Fruit fly (Drosophila melanogaster) whole organism, embryonic: ENCODE data around the gene CG15014.
A peak's percentile ranks its signal among the peaks of the same experiment; 100 is the strongest.

Experiments used
- Asciz ChIP-seq: fragments of 200-800 bp; sonication (Bioruptor generic); optimal IDR thresholded peaks from 2 replicates; lab custom pipeline; 2017; ENCODE audit warnings: missing biosample characterization, mild to moderate bottlenecking, missing genetic modification characterization, missing genetic modification reagents
- BEAF-32 ChIP-seq: fragments of 200-800 bp; sonication (Bioruptor generic); optimal IDR thresholded peaks from 3 replicates; lab custom pipeline; 2017; ENCODE audit warnings: missing biosample characterization, missing genetic modification characterization, mild to moderate bottlenecking, moderate library complexity, missing genetic modification reagents
- CG10565 ChIP-seq: fragments of 200-800 bp; sonication (Bioruptor generic); optimal IDR thresholded peaks from 3 replicates; lab custom pipeline; 2016; ENCODE audit warnings: missing biosample characterization, mild to moderate bottlenecking, missing genetic modification characterization
- CG1233 ChIP-seq: fragments of 200-800 bp; sonication (Bioruptor generic); optimal IDR thresholded peaks from 4 replicates; lab custom pipeline; 2018; ENCODE audit warnings: missing biosample characterization, mild to moderate bottlenecking, missing genetic modification characterization
- CG14441 ChIP-seq: fragments of 200-800 bp; sonication (Bioruptor generic); IDR thresholded peaks from 2 replicates; pipeline ENCODE4 v1.3.6; 2022; ENCODE audit warnings: missing biosample characterization, missing genetic modification characterization
- CG14710 ChIP-seq: fragments of 200-800 bp; sonication (Bioruptor generic); optimal IDR thresholded peaks from 3 replicates; lab custom pipeline; 2019; ENCODE audit warnings: missing biosample characterization, mild to moderate bottlenecking, missing genetic modification characterization, moderate library complexity
- CG18619 ChIP-seq: fragments of 200-800 bp; sonication (Bioruptor generic); optimal IDR thresholded peaks from 3 replicates; lab custom pipeline; 2017; ENCODE audit warnings: missing biosample characterization, mild to moderate bottlenecking, missing genetic modification characterization
- CG32772 ChIP-seq: fragments of 200-800 bp; sonication (Bioruptor generic); IDR thresholded peaks from 2 replicates; pipeline ENCODE4 v1.3.6; 2022; ENCODE audit warnings: missing biosample characterization, missing genetic modification characterization
- CG3726 ChIP-seq: fragments of 200-800 bp; sonication (Bioruptor generic); IDR thresholded peaks from 3 replicates; pipeline ENCODE4, ENCODE4 v1.3.6; 2022; ENCODE audit warnings: missing biosample characterization, missing genetic modification characterization
- CG3838 ChIP-seq: fragments of 200-800 bp; sonication (Bioruptor generic); optimal IDR thresholded peaks from 3 replicates; lab custom pipeline; 2016; ENCODE audit warnings: missing biosample characterization, missing genetic modification characterization
- CG3847 ChIP-seq: fragments of 200-800 bp; sonication (Bioruptor generic); IDR thresholded peaks from 2 replicates; pipeline ENCODE4 v1.3.6; 2022; ENCODE audit warnings: missing biosample characterization, missing genetic modification characterization
- CG42726 ChIP-seq: fragments of 200-800 bp; sonication (Bioruptor generic); IDR thresholded peaks from 2 replicates; pipeline ENCODE4 v1.3.6; 2022; ENCODE audit warnings: missing biosample characterization, missing genetic modification characterization; ENCODE audit not compliant: partially characterized antibody
- CG6791 ChIP-seq: fragments of 200-800 bp; sonication (Bioruptor generic); IDR thresholded peaks from 3 replicates; pipeline ENCODE4 v1.3.6; 2022; ENCODE audit warnings: missing biosample characterization, missing genetic modification characterization; ENCODE audit not compliant: partially characterized antibody
- CG7556 ChIP-seq: fragments of 200-800 bp; sonication (Bioruptor generic); optimal IDR thresholded peaks from 2 replicates; lab custom pipeline; 2017; ENCODE audit warnings: missing biosample characterization, mild to moderate bottlenecking, missing genetic modification characterization
- CoRest ChIP-seq: fragments of 200-800 bp; sonication (Bioruptor generic); optimal IDR thresholded peaks from 3 replicates; lab custom pipeline; 2018; ENCODE audit warnings: missing biosample characterization, mild to moderate bottlenecking, missing genetic modification characterization, moderate library complexity
- Elba2 ChIP-seq: fragments of 200-800 bp; sonication (Bioruptor generic); optimal IDR thresholded peaks from 3 replicates; lab custom pipeline; 2016; ENCODE audit warnings: missing biosample characterization, missing genetic modification characterization
- GATAe ChIP-seq: fragments of 200-800 bp; sonication (Bioruptor generic); conservative IDR thresholded peaks from 2 replicates; pipeline ENCODE4 v1.3.6; 2022; ENCODE audit warnings: missing biosample characterization, missing genetic modification characterization
- Hr3 ChIP-seq: fragments of 200-800 bp; sonication (Bioruptor generic); optimal IDR thresholded peaks from 3 replicates; lab custom pipeline; 2016; ENCODE audit warnings: missing biosample characterization, missing genetic modification characterization
- Lhr ChIP-seq: fragments of 200-800 bp; sonication (Bioruptor generic); optimal IDR thresholded peaks from 3 replicates; lab custom pipeline; 2017; ENCODE audit warnings: mild to moderate bottlenecking, missing biosample characterization, missing genetic modification reagents, missing genetic modification characterization
- Mrtf ChIP-seq: fragments of 200-800 bp; sonication (Bioruptor generic); IDR thresholded peaks from 3 replicates; pipeline ENCODE4 v1.3.6; 2022; ENCODE audit warnings: missing biosample characterization, missing genetic modification characterization
- NC2α ChIP-seq: fragments of 200-800 bp; sonication (Bioruptor generic); optimal IDR thresholded peaks from 2 replicates; lab custom pipeline; 2016; ENCODE audit warnings: missing biosample characterization, missing genetic modification characterization
- NC2β ChIP-seq: fragments of 200-800 bp; sonication (Bioruptor generic); optimal IDR thresholded peaks from 2 replicates; lab custom pipeline; 2016; ENCODE audit warnings: missing biosample characterization, missing genetic modification characterization
- Rfx ChIP-seq: fragments of 200-800 bp; sonication (Bioruptor generic); IDR thresholded peaks from 2 replicates; pipeline ENCODE4 v1.3.6; 2022; ENCODE audit warnings: missing biosample characterization, missing genetic modification characterization
- Stat92E ChIP-seq, 3 experiments: fragments of >200 bp in 2 of 3; fragments of 200-800 bp in 1 of 3; sonication (Bioruptor generic) in 1 of 3; optimal IDR thresholded peaks; 2 replicates each; lab custom pipeline; 2017 to 2019; ENCODE audit warnings: missing biosample characterization in 3 of 3, missing genetic modification characterization in 3 of 3, mild to moderate bottlenecking in 1 of 3, moderate library complexity in 1 of 3
- Xbp1 ChIP-seq: fragments of 200-800 bp; sonication (Bioruptor generic); optimal IDR thresholded peaks from 3 replicates; lab custom pipeline; 2016; ENCODE audit warnings: missing biosample characterization, mild to moderate bottlenecking, missing genetic modification characterization
- YL-1 ChIP-seq: fragments of 200-800 bp; sonication (Bioruptor generic); optimal IDR thresholded peaks from 3 replicates; lab custom pipeline; 2017; ENCODE audit warnings: missing biosample characterization, mild to moderate bottlenecking, missing genetic modification characterization
- bab2 ChIP-seq: fragments of 200-800 bp; sonication (Bioruptor generic); optimal IDR thresholded peaks from 2 replicates; lab custom pipeline; 2016; ENCODE audit warnings: missing biosample characterization, missing genetic modification characterization
- bcd ChIP-seq: fragments of 200-800 bp; sonication (Bioruptor generic); optimal IDR thresholded peaks from 2 replicates; lab custom pipeline; 2017; ENCODE audit warnings: missing biosample characterization, mild to moderate bottlenecking, missing genetic modification characterization
- btn ChIP-seq: fragments of 200-800 bp; sonication (Bioruptor generic); optimal IDR thresholded peaks from 2 replicates; lab custom pipeline; 2016; ENCODE audit warnings: missing biosample characterization, missing genetic modification characterization
- da ChIP-seq: fragments of 200-800 bp; sonication (Bioruptor generic); optimal IDR thresholded peaks from 2 replicates; lab custom pipeline; 2016; ENCODE audit warnings: missing biosample characterization, missing genetic modification characterization
- fd96Cb ChIP-seq: fragments of 200-800 bp; sonication (Bioruptor generic); optimal IDR thresholded peaks from 2 replicates; lab custom pipeline; 2018; ENCODE audit warnings: missing biosample characterization, mild to moderate bottlenecking, missing genetic modification characterization, moderate library complexity
- h ChIP-seq: fragments of >200 bp; optimal IDR thresholded peaks from 2 replicates; lab custom pipeline; 2017
- insv ChIP-seq, 2 experiments: fragments of 200-800 bp; sonication (Bioruptor generic); optimal IDR thresholded peaks; 3 replicates each; lab custom pipeline; 2016 to 2018; ENCODE audit warnings: missing biosample characterization in 2 of 2, missing genetic modification characterization in 2 of 2
- jumu ChIP-seq: fragments of 200-800 bp; sonication (Bioruptor generic); optimal IDR thresholded peaks from 3 replicates; lab custom pipeline; 2016; ENCODE audit warnings: missing biosample characterization, missing genetic modification characterization
- kah ChIP-seq: fragments of 200-800 bp; sonication (Bioruptor generic); optimal IDR thresholded peaks from 2 replicates; lab custom pipeline; 2018; ENCODE audit warnings: missing biosample characterization, mild to moderate bottlenecking, missing genetic modification characterization
- ken ChIP-seq: fragments of 200-800 bp; sonication (Bioruptor generic); IDR thresholded peaks from 3 replicates; pipeline ENCODE4 v1.3.6; 2022; ENCODE audit warnings: missing biosample characterization, missing genetic modification characterization
- nmo ChIP-seq: fragments of 200-800 bp; sonication (Bioruptor generic); optimal IDR thresholded peaks from 2 replicates; lab custom pipeline; 2018; ENCODE audit warnings: missing biosample characterization, mild to moderate bottlenecking, missing genetic modification characterization, moderate library complexity
- nom ChIP-seq: fragments of 200-800 bp; sonication (Bioruptor generic); optimal IDR thresholded peaks from 2 replicates; lab custom pipeline; 2017; ENCODE audit warnings: missing biosample characterization, missing genetic modification characterization, mild to moderate bottlenecking, moderate library complexity, missing genetic modification reagents
- oc ChIP-seq: fragments of 200-800 bp; sonication (Bioruptor generic); optimal IDR thresholded peaks from 2 replicates; lab custom pipeline; 2018; ENCODE audit warnings: missing biosample characterization, mild to moderate bottlenecking, missing genetic modification characterization, moderate library complexity
- otp ChIP-seq: fragments of 200-800 bp; sonication (Bioruptor generic); IDR thresholded peaks from 3 replicates; pipeline ENCODE4, ENCODE4 v1.3.6; 2022; ENCODE audit warnings: missing biosample characterization, missing genetic modification characterization
- pan ChIP-seq, 4 experiments: fragments of >200 bp in 3 of 4; fragments of 200-800 bp in 1 of 4; sonication (Bioruptor generic) in 1 of 4; optimal IDR thresholded peaks in 3 of 4; IDR thresholded peaks in 1 of 4; 2 replicates each; pipeline versions ENCODE4 v1.3.6 to Lab custom; 2017 to 2022; ENCODE audit warnings: missing biosample characterization in 2 of 4, missing genetic modification characterization in 2 of 4, mixed read lengths in 1 of 4
- peb ChIP-seq: fragments of 200-800 bp; sonication (Bioruptor generic); IDR thresholded peaks from 2 replicates; pipeline ENCODE4 v1.3.6; 2022; ENCODE audit warnings: missing biosample characterization, missing genetic modification characterization
- prd ChIP-seq, 3 experiments: fragments of >200 bp in 2 of 3; fragments of 200-800 bp in 1 of 3; sonication (Bioruptor generic) in 1 of 3; optimal IDR thresholded peaks in 2 of 3; IDR thresholded peaks in 1 of 3; 2 replicates in 2 of 3; 3 replicates in 1 of 3; pipeline versions ENCODE4 v1.3.6 to Lab custom; 2017 to 2022; ENCODE audit warnings: missing biosample characterization in 1 of 3, missing genetic modification characterization in 1 of 3
- run ChIP-seq: fragments of 200-800 bp; sonication (Bioruptor generic); optimal IDR thresholded peaks from 3 replicates; lab custom pipeline; 2018; ENCODE audit warnings: missing biosample characterization, mild to moderate bottlenecking, missing genetic modification characterization
- scrt ChIP-seq: fragments of 200-800 bp; sonication (Bioruptor generic); optimal IDR thresholded peaks from 2 replicates; lab custom pipeline; 2018; ENCODE audit warnings: missing biosample characterization, mild to moderate bottlenecking, missing genetic modification characterization, moderate library complexity
- sd ChIP-seq: fragments of 200-800 bp; sonication (Bioruptor generic); optimal IDR thresholded peaks from 3 replicates; lab custom pipeline; 2018; ENCODE audit warnings: missing biosample characterization, mild to moderate bottlenecking, missing genetic modification characterization, moderate library complexity
- sima ChIP-seq: fragments of 200-800 bp; sonication (Bioruptor generic); optimal IDR thresholded peaks from 2 replicates; lab custom pipeline; 2016; ENCODE audit warnings: missing biosample characterization, missing genetic modification characterization
- slp2 ChIP-seq: fragments of 200-800 bp; sonication (Bioruptor generic); optimal IDR thresholded peaks from 2 replicates; lab custom pipeline; 2016; ENCODE audit warnings: missing biosample characterization, missing genetic modification characterization
- tgo ChIP-seq: fragments of 200-800 bp; sonication (Bioruptor generic); IDR thresholded peaks from 3 replicates; pipeline ENCODE4 v1.3.6; 2022; ENCODE audit warnings: missing biosample characterization, missing genetic modification characterization
- wdn ChIP-seq: fragments of 200-800 bp; sonication (Bioruptor generic); IDR thresholded peaks from 2 replicates; pipeline ENCODE4 v1.3.6; 2022; ENCODE audit warnings: missing biosample characterization, missing genetic modification characterization

Gene CG15014

dm6 chr3L:4286784-4287183 lies 35.3 kb downstream of the CG15014 start, which contains the start of gene TfIIEbeta (continued):
- TF ChIP-seq da (GFP tag; lab: Kevin White, UChicago) (no peak), YL-1 (GFP tag; lab: Kevin White, UChicago) (peak; percentile 61), nom (peak; percentile 16), btn (GFP tag; lab: Kevin White, UChicago) (no peak), CG18619 (GFP tag; lab: Kevin White, UChicago) (no peak), Stat92E (GFP tag; optimal IDR thresholded peaks at IDR 0.05; lab: Kevin White, UChicago) (peak in 1 of 3 experiments; percentile 6), peb (no peak), prd (optimal IDR thresholded peaks at IDR 0.05; lab: Kevin White, UChicago) (no peak), prd (GFP tag; IDR thresholded peaks at IDR 0.05; lab: Robert Waterston, UW) (peak; percentile 18; the same call in 1 of the 3 replicates), Hr3 (GFP tag; lab: Kevin White, UChicago) (peak; percentile 14), scrt (peak; percentile 57), CG3847 (0 out of 2 replicates have a peak, but pooled peaks have one; percentile 9), jumu (GFP tag; lab: Kevin White, UChicago) (no peak), NC2β (GFP tag; lab: Kevin White, UChicago) (no peak), Xbp1 (peak; percentile 35), Asciz (GFP tag; lab: Kevin White, UChicago) (peak; percentile 28), BEAF-32 (GFP tag; lab: Kevin White, UChicago) (peak; percentile 1), oc (tag; lab: Kevin White, UChicago) (no peak), fd96Cb (tag; lab: Kevin White, UChicago) (peak; percentile 24), CG1233 (GFP tag; lab: Kevin White, UChicago) (peak; percentile 37), CG14710 (tag; lab: Kevin White, UChicago) (peak; percentile 49), ken (GFP tag; lab: Robert Waterston, UW) (no peak), wdn (GFP tag; lab: Robert Waterston, UW) (no peak), pan (optimal IDR thresholded peaks at IDR 0.05; lab: Kevin White, UChicago) (no peak), pan (GFP tag; optimal IDR thresholded peaks at IDR 0.05 in 1 of 2, IDR thresholded peaks at IDR 0.05 in 1 of 2) (peak in 1 of 2 experiments; percentile 36), slp2 (GFP tag; lab: Kevin White, UChicago) (no peak), CG3726 (GFP tag; lab: Robert Waterston, UW) (no peak), CG3838 (GFP tag; lab: Kevin White, UChicago) (no peak), CG32772 (GFP tag; lab: Robert Waterston, UW) (peak; percentile 36; the same call in 1 of the 2 replicates), h (lab: Kevin White, UChicago) (no peak), sima (GFP tag; lab: Kevin White, UChicago) (no peak), bcd (GFP tag; lab: Kevin White, UChicago) (peak; percentile 20), Mrtf (GFP tag; lab: Robert Waterston, UW) (no peak), insv (GFP tag; optimal IDR thresholded peaks at IDR 0.05; lab: Kevin White, UChicago) (peak in 1 of 2 experiments; percentile 7), nmo (peak; percentile 41), Lhr (GFP tag; lab: Kevin White, UChicago) (no peak), Elba2 (no peak), run (tag; lab: Kevin White, UChicago) (no peak), GATAe (GFP tag; lab: Robert Waterston, UW) (no peak), CG10565 (GFP tag; lab: Kevin White, UChicago) (no peak), CG42726 (GFP tag; lab: Robert Waterston, UW) (peak; percentile 6; the same call in 1 of the 2 replicates), CG6791 (no peak), kah (no peak), NC2α (GFP tag; lab: Kevin White, UChicago) (no peak), otp (GFP tag; lab: Robert Waterston, UW) (no peak), sd (tag; lab: Kevin White, UChicago) (peak; percentile 73), bab2 (GFP tag; lab: Kevin White, UChicago) (no peak), CG14441 (GFP tag; lab: Robert Waterston, UW) (no peak), CG7556 (GFP tag; lab: Kevin White, UChicago) (no peak), CoRest (tag; lab: Kevin White, UChicago) (peak; percentile 42), Rfx (GFP tag; lab: Robert Waterston, UW) (0 out of 2 replicates have a peak, but pooled peaks have one; percentile 30), tgo (GFP tag; lab: Robert Waterston, UW) (peak; percentile 28; the same call in 1 of the 3 replicates)
